Worm (Caenorhabditis elegans) whole organism, late embryonic: ENCODE data around the gene fbxa-43.

Experiments used
- K02D7.2 ChIP-seq: sonication (generic microtip); optimal IDR thresholded peaks from 2 replicates; lab custom pipeline; 2017; ENCODE audit warnings: mild to moderate bottlenecking, missing genetic modification characterization, missing compliant biosample characterization
- ama-1 ChIP-seq: fragments of 150-350 bp; optimal IDR thresholded peaks from 2 replicates; lab custom pipeline; 2014
- ceh-30 ChIP-seq: fragments of 150-350 bp; optimal IDR thresholded peaks from 2 replicates; lab custom pipeline; 2014; ENCODE audit warnings: missing biosample characterization, missing genetic modification characterization
- fkh-10 ChIP-seq: fragments of 150-350 bp; optimal IDR thresholded peaks from 2 replicates; lab custom pipeline; 2014; ENCODE audit warnings: missing biosample characterization, missing genetic modification reagents, missing genetic modification characterization
- fkh-6 ChIP-seq: sonication (generic microtip); optimal IDR thresholded peaks from 2 replicates; lab custom pipeline; 2016; ENCODE audit warnings: missing genetic modification characterization, missing compliant biosample characterization
- hlh-13 ChIP-seq: fragments of 200-800 bp; sonication (Bioruptor generic); optimal IDR thresholded peaks from 2 replicates; lab custom pipeline; 2018; ENCODE audit warnings: mild to moderate bottlenecking, missing genetic modification characterization, missing compliant biosample characterization
- nfya-1 ChIP-seq: sonication (generic microtip); optimal IDR thresholded peaks from 2 replicates; lab custom pipeline; 2017; ENCODE audit warnings: missing genetic modification characterization, mild to moderate bottlenecking, missing compliant biosample characterization, antibody characterized with exemption, moderate library complexity
- pag-3 ChIP-seq: sonication (generic microtip); optimal IDR thresholded peaks from 2 replicates; lab custom pipeline; 2016; ENCODE audit warnings: missing compliant biosample characterization, missing genetic modification characterization, borderline replicate concordance
- pat-9 ChIP-seq: fragments of 200-800 bp; sonication (Bioruptor generic); optimal IDR thresholded peaks from 2 replicates; lab custom pipeline; 2018; ENCODE audit warnings: mild to moderate bottlenecking, missing genetic modification characterization, moderate library complexity, missing compliant biosample characterization
- pqm-1 ChIP-seq: sonication (generic microtip); optimal IDR thresholded peaks from 2 replicates; lab custom pipeline; 2016; ENCODE audit warnings: missing genetic modification characterization, missing compliant biosample characterization
- unc-55 ChIP-seq: sonication (generic microtip); optimal IDR thresholded peaks from 2 replicates; lab custom pipeline; 2017; ENCODE audit warnings: missing biosample characterization, missing genetic modification reagents, missing genetic modification characterization

- TF ChIP-seq fkh-10 (GFP tag; lab: Kevin White, UChicago) (no peak), K02D7.2 (tag; lab: Kevin White, UChicago) (no peak), unc-55 (GFP tag; lab: Kevin White, UChicago) (no peak), ama-1 (lab: Kevin White, UChicago) (no peak), fkh-6 (no peak), pag-3 (tag; lab: Kevin White, UChicago) (no peak), pqm-1 (tag; lab: Kevin White, UChicago) (no peak), pat-9 (no peak), nfya-1 (tag; lab: Kevin White, UChicago) (no peak), ceh-30 (tag; lab: Kevin White, UChicago) (no peak), hlh-13 (GFP tag; lab: Kevin White, UChicago) (no peak)
Observed at ce11 chrIII:2253027-2253499, 5.7 kb downstream of the fbxa-43 start, which contains the start of gene fbxa-73.
